Worm (Caenorhabditis elegans): Measurements from ENCODE around the gene F26F4.2.

DNA sequence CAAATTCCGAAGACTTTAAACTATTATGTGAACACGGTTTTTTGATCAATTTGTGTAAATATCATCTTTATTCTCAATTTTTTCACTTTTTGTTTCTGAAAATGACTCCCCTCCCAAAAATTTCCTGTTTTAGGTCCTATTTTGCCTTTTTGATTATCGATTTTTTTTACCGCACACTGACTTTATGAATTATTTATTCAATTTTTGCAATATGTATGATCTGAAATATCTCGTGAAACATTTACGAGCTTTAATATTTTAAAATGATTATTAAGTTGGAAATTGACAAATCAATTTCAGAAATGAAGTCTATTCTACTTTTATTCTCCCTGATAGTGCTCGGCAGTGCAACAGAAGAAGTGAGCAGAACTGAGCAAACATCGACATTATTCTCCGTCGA lies 31.6 kb upstream of the F26F4.2 start, which contains the start of gene C35D10.1:
- TF ChIP-seq pha-4 (tag; optimal IDR thresholded peaks at IDR 0.05) (no peak), ceh-34 (tag; optimal IDR thresholded peaks at IDR 0.05) (no peak), F13H6.1 (tag; optimal IDR thresholded peaks at IDR 0.05) (no peak), ceh-30 (tag; optimal IDR thresholded peaks at IDR 0.05) (no peak), nhr-11 (tag; optimal IDR thresholded peaks at IDR 0.05) (no peak), K02D7.2 (tag; optimal IDR thresholded peaks at IDR 0.05) (no peak), ahr-1 (tag; optimal IDR thresholded peaks at IDR 0.05) (no peak), ceh-18 (tag; optimal IDR thresholded peaks at IDR 0.05) (no peak)
